Worm (Caenorhabditis elegans) whole organism, L1 larva: ENCODE measurements around the gene C17F4.2.
"Not testable (repeated sequence)": the region's sequence is repeated elsewhere in the genome, so short reads cannot be mapped to it uniquely, and the experiment has no call there.

ENCODE experiments used
- C34B4.2 ChIP-seq: sonication (generic microtip); optimal IDR thresholded peaks from 2 replicates; lab custom pipeline; 2017; ENCODE audit warnings: mild to moderate bottlenecking, missing genetic modification characterization, missing compliant biosample characterization
- F16B12.6 ChIP-seq: fragments of 150-350 bp; optimal IDR thresholded peaks from 2 replicates; lab custom pipeline; 2014; ENCODE audit warnings: missing biosample characterization, missing genetic modification characterization
- blmp-1 ChIP-seq: fragments of 150-350 bp; optimal IDR thresholded peaks from 2 replicates; lab custom pipeline; 2014; ENCODE audit warnings: missing biosample characterization, missing genetic modification characterization
- ceh-8 ChIP-seq: fragments of 200-800 bp; sonication (Bioruptor generic); optimal IDR thresholded peaks from 2 replicates; lab custom pipeline; 2018; ENCODE audit warnings: mild to moderate bottlenecking, missing genetic modification characterization, moderate library complexity, missing compliant biosample characterization
- dsc-1 ChIP-seq: sonication (generic microtip); optimal IDR thresholded peaks from 2 replicates; lab custom pipeline; 2016; ENCODE audit warnings: mild to moderate bottlenecking, missing genetic modification characterization, missing compliant biosample characterization
- efl-1 ChIP-seq, 4 experiments: fragments of 150-350 bp; optimal IDR thresholded peaks in 3 of 4; peaks in 1 of 4; 1 replicate in 1 of 4; 2 replicates in 3 of 4; lab custom pipeline; 2014; ENCODE audit warnings: missing biosample characterization in 2 of 4, missing genetic modification characterization in 2 of 4, missing genetic modification reagents in 2 of 4
- egl-13 ChIP-seq: sonication (generic microtip); optimal IDR thresholded peaks from 2 replicates; lab custom pipeline; 2016; ENCODE audit warnings: missing genotype, missing genetic modification reagents, missing genetic modification characterization, missing compliant biosample characterization
- elt-3 ChIP-seq, 6 experiments: fragments of 150-350 bp in 1 of 6; sonication (generic microtip); optimal IDR thresholded peaks; 2 replicates each; lab custom pipeline; 2017 to 2018; ENCODE audit warnings: missing biosample characterization in 6 of 6, missing genetic modification characterization in 6 of 6, inconsistent platforms in 1 of 6
- fkh-10 ChIP-seq: sonication (generic microtip); optimal IDR thresholded peaks from 2 replicates; lab custom pipeline; 2017; ENCODE audit warnings: missing biosample characterization, missing genetic modification reagents, missing genetic modification characterization
- fos-1 ChIP-seq: fragments of 150-350 bp; optimal IDR thresholded peaks from 2 replicates; lab custom pipeline; 2014; ENCODE audit warnings: missing biosample characterization, missing genetic modification characterization
- hpl-2 ChIP-seq: fragments of 150-350 bp; optimal IDR thresholded peaks from 2 replicates; lab custom pipeline; 2014; ENCODE audit warnings: missing biosample characterization, missing genetic modification reagents, missing genetic modification characterization
- jun-1 ChIP-seq: fragments of 150-350 bp; optimal IDR thresholded peaks from 2 replicates; lab custom pipeline; 2014; ENCODE audit warnings: missing biosample characterization, missing genetic modification reagents, missing genetic modification characterization
- lin-13 ChIP-seq: fragments of 150-350 bp; optimal IDR thresholded peaks from 2 replicates; lab custom pipeline; 2014; ENCODE audit warnings: missing biosample characterization, missing genetic modification reagents, missing genetic modification characterization
- lin-14 ChIP-seq: fragments of 200-800 bp; sonication (Bioruptor generic); optimal IDR thresholded peaks from 2 replicates; lab custom pipeline; 2018; ENCODE audit warnings: mild to moderate bottlenecking, missing genetic modification characterization, moderate library complexity, missing compliant biosample characterization
- lin-39 ChIP-seq: fragments of 150-350 bp; optimal IDR thresholded peaks from 2 replicates; lab custom pipeline; 2014; ENCODE audit warnings: missing biosample characterization, missing genetic modification reagents, missing genetic modification characterization
- lir-3 ChIP-seq: sonication (generic microtip); optimal IDR thresholded peaks from 2 replicates; lab custom pipeline; 2016; ENCODE audit warnings: mild to moderate bottlenecking, missing genetic modification characterization, moderate library complexity, missing compliant biosample characterization; ENCODE audit not compliant: poor library complexity
- nhr-11 ChIP-seq: fragments of 150-350 bp; optimal IDR thresholded peaks from 2 replicates; lab custom pipeline; 2014; ENCODE audit warnings: missing biosample characterization, missing genetic modification characterization
- nhr-237 ChIP-seq: fragments of 150-350 bp; optimal IDR thresholded peaks from 2 replicates; lab custom pipeline; 2014; ENCODE audit warnings: missing biosample characterization, missing genetic modification characterization
- nhr-47 ChIP-seq: sonication (generic microtip); optimal IDR thresholded peaks from 2 replicates; lab custom pipeline; 2016; ENCODE audit warnings: mild to moderate bottlenecking, missing genetic modification characterization, moderate library complexity, missing compliant biosample characterization
- nhr-76 ChIP-seq: sonication (generic microtip); optimal IDR thresholded peaks from 2 replicates; lab custom pipeline; 2017; ENCODE audit warnings: missing biosample characterization, missing genetic modification characterization
- nhr-77 ChIP-seq: fragments of 150-350 bp; optimal IDR thresholded peaks from 2 replicates; lab custom pipeline; 2014; ENCODE audit warnings: missing biosample characterization, missing genetic modification characterization
- sox-4 ChIP-seq: sonication (generic microtip); optimal IDR thresholded peaks from 2 replicates; lab custom pipeline; 2016; ENCODE audit warnings: missing genetic modification characterization, missing compliant biosample characterization
- swsn-7 ChIP-seq: sonication (generic microtip); optimal IDR thresholded peaks from 2 replicates; lab custom pipeline; 2016; ENCODE audit warnings: missing genetic modification characterization, missing compliant biosample characterization
- unc-30 ChIP-seq: sonication (generic microtip); optimal IDR thresholded peaks from 2 replicates; lab custom pipeline; 2017; ENCODE audit warnings: missing biosample characterization, missing genetic modification characterization
- unc-62 ChIP-seq: fragments of 150-350 bp; optimal IDR thresholded peaks from 2 replicates; lab custom pipeline; 2014; ENCODE audit warnings: missing biosample characterization, missing genetic modification reagents, missing genetic modification characterization
- unc-86 ChIP-seq: sonication (generic microtip); optimal IDR thresholded peaks from 2 replicates; lab custom pipeline; 2016; ENCODE audit warnings: missing genetic modification characterization, missing compliant biosample characterization
- vab-15 ChIP-seq: sonication (generic microtip); optimal IDR thresholded peaks from 2 replicates; lab custom pipeline; 2017; ENCODE audit warnings: missing genotype, mild to moderate bottlenecking, missing genetic modification characterization, missing compliant biosample characterization
- xbp-1 ChIP-seq: sonication (generic microtip); optimal IDR thresholded peaks from 2 replicates; lab custom pipeline; 2016; ENCODE audit warnings: missing genetic modification characterization, missing compliant biosample characterization

The C17F4.2 gene

ce11 chrII:3248043-3248718, at the start of gene C17F4.2, which contains the start of gene fbxc-50:
C17F4.2 (plus strand) TSS chrII:3248668.
fbxc-50 (minus strand) TSS chrII:3248123.
- TF ChIP-seq jun-1 (tag; lab: Kevin White, UChicago) (no peak), ceh-8 (GFP tag; lab: Kevin White, UChicago) (no peak), vab-15 (tag; lab: Kevin White, UChicago) (no peak), blmp-1 (tag; lab: Kevin White, UChicago) (peak; percentile 80), efl-1 (optimal IDR thresholded peaks at IDR 0.05; lab: Kevin White, UChicago) (no peak), efl-1 (GFP tag; optimal IDR thresholded peaks at IDR 0.05 in 1 of 2; lab: Kevin White, UChicago) (peak in 1 of 2 experiments; percentile 56)
- TF ChIP-seq, all 84 proteins: peak for 2

- no peak for TF ChIP-seq lir-3 (tag; lab: Kevin White, UChicago)
- no peak for TF ChIP-seq F16B12.6 (tag; lab: Kevin White, UChicago)
- TF ChIP-seq hpl-2 (GFP tag; lab: Kevin White, UChicago): no peak
- no peak for TF ChIP-seq swsn-7 (tag; lab: Kevin White, UChicago)
- no peak for TF ChIP-seq unc-62
- TF ChIP-seq unc-86 (tag; lab: Kevin White, UChicago): no peak
- TF ChIP-seq elt-3 (tag; optimal IDR thresholded peaks at IDR 0.05; lab: Kevin White, UChicago): no peak
- TF ChIP-seq sox-4 (tag; lab: Kevin White, UChicago): no peak
- TF ChIP-seq nhr-47 (tag; lab: Kevin White, UChicago): no peak
- TF ChIP-seq, all 84 proteins: peak for 0
These were observed 49.5 kb upstream of the C17F4.2 start, which contains the start of gene sri-51 for ce11 chrII:3198998-3199397. sri-51 (minus strand) TSS chrII:3199098.

DNA sequence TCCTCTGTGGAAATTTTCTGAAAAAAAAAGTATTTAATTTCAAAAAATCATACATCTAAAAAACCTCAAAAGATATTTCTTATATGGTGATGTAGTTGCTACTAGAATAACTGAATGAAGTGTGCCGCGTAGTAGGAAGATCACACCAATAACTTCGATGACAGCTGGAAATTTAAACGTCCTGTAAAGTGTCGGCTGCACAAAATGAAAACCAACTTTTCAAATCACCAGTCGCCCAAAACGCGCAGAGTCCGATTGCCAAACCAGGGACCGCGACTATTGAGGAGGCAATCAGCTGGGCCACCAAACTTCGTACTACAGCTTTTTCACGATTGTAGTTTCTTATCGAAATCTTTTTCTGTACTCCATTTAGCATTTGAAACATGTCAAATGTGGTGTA, 47.2 kb upstream of the C17F4.2 start, which contains the start of gene sri-48:
Gene sri-48 (minus strand): TSS at position 101 of the 400 bp plus-strand sequence.
- not testable (repeated sequence) for TF ChIP-seq swsn-7 (tag; lab: Kevin White, UChicago); nhr-77; fos-1 (tag; lab: Kevin White, UChicago)

DNA sequence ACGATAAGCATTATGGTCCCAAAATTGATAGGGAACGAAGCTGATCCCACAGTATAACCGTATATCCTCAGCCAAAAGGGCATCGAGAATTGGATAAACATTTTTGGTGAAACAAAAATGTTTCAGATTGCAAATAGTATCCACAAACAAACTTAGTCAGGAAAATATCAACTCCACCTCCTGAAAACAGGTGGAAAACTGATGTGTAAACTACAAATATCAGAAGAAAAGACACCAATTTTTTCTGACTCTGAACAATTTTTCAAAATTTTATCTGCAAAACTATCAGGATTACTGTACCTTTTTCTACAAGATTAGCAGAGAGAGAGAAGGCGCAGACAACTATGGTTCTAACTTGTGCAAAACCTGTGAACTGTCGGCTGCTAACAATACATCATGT, 45.9 kb upstream of the C17F4.2 start, which contains the start of gene sri-53:
Gene sri-53 (minus strand): TSS at position 101 of the 400 bp plus-strand sequence.
- TF ChIP-seq vab-15 (tag; lab: Kevin White, UChicago): no peak
- TF ChIP-seq dsc-1 (tag; lab: Kevin White, UChicago): no peak
- no peak for TF ChIP-seq lin-39 (tag; lab: Kevin White, UChicago)
- TF ChIP-seq nhr-237 (tag; lab: Kevin White, UChicago): no peak
- no peak for TF ChIP-seq lin-13
- no peak for TF ChIP-seq nhr-76 (tag; lab: Kevin White, UChicago)

- TF ChIP-seq C34B4.2 (tag; lab: Kevin White, UChicago) (no peak), nhr-11 (tag; lab: Kevin White, UChicago) (no peak), F16B12.6 (tag; lab: Kevin White, UChicago) (no peak), elt-3 (tag; optimal IDR thresholded peaks at IDR 0.05; lab: Kevin White, UChicago) (no peak), fkh-10 (GFP tag; lab: Kevin White, UChicago) (no peak), unc-30 (tag; lab: Kevin White, UChicago) (no peak), lin-14 (no peak), unc-62 (no peak)
These were observed 45.1 kb upstream of the C17F4.2 start, which contains the start of gene sri-50 for ce11 chrII:3203415-3203814. sri-50 (plus strand) TSS chrII:3203715.

- TF ChIP-seq fkh-10 (GFP tag; lab: Kevin White, UChicago): no peak
- TF ChIP-seq vab-15 (tag; lab: Kevin White, UChicago): no peak
- TF ChIP-seq egl-13: no peak
- no peak for TF ChIP-seq nhr-11 (tag; lab: Kevin White, UChicago)
- TF ChIP-seq xbp-1 (tag; lab: Kevin White, UChicago): no peak
These were observed 42.0 kb upstream of the C17F4.2 start, which contains the start of the genes ZC239.20 and ZC239.21 for ce11 chrII:3206423-3206989. ZC239.20 (minus strand) TSS chrII:3206523. ZC239.21 (plus strand) TSS chrII:3206939.
